Worm (Caenorhabditis elegans) whole organism, midembryonic: Measurements from ENCODE around the gene F59E12.17.
"Not testable (repeated sequence)": the region's sequence is repeated elsewhere in the genome, so short reads cannot be mapped to it uniquely, and the experiment has no call there.

Experiments
- T22C8.4 ChIP-seq: fragments of 200-800 bp; sonication (Bioruptor generic); IDR thresholded peaks from 2 replicates; pipeline ENCODE4 v1.3.6; 2022; ENCODE audit warnings: missing genetic modification characterization, missing compliant biosample characterization
- cog-1 ChIP-seq: sonication (generic microtip); optimal IDR thresholded peaks from 2 replicates; lab custom pipeline; 2016; ENCODE audit warnings: missing genetic modification characterization, missing compliant biosample characterization
- flt-1 ChIP-seq: fragments of 200-800 bp; sonication (Bioruptor generic); IDR thresholded peaks from 2 replicates; pipeline ENCODE4 v1.3.6; 2022; ENCODE audit warnings: missing genetic modification characterization, missing compliant biosample characterization
- klf-2 ChIP-seq: fragments of 200-800 bp; sonication (Bioruptor generic); conservative IDR thresholded peaks from 2 replicates; pipeline ENCODE4 v1.3.6; 2022; ENCODE audit warnings: missing genetic modification reagents, missing genetic modification characterization, missing compliant biosample characterization
- med-1 ChIP-seq: sonication (generic microtip); optimal IDR thresholded peaks from 2 replicates; lab custom pipeline; 2017; ENCODE audit warnings: missing genetic modification characterization, mild to moderate bottlenecking, missing compliant biosample characterization, antibody characterized with exemption, missing genetic modification reagents; ENCODE audit not compliant: insufficient read depth
- ref-1 ChIP-seq: fragments of 200-800 bp; sonication (Bioruptor generic); conservative IDR thresholded peaks from 2 replicates; pipeline ENCODE4 v1.3.6; 2022; ENCODE audit warnings: missing genetic modification reagents, missing genetic modification characterization, missing compliant biosample characterization
- tab-1 ChIP-seq: fragments of 200-800 bp; sonication (Bioruptor generic); IDR thresholded peaks from 2 replicates; pipeline ENCODE4 v1.3.6; 2022; ENCODE audit warnings: missing genetic modification characterization, missing compliant biosample characterization
- ztf-23 ChIP-seq: fragments of 200-800 bp; sonication (Bioruptor generic); IDR thresholded peaks from 2 replicates; pipeline ENCODE4 v1.3.6; 2022; ENCODE audit warnings: missing genetic modification reagents, missing genetic modification characterization, missing compliant biosample characterization
- ztf-29 ChIP-seq: fragments of 200-800 bp; sonication (Bioruptor generic); IDR thresholded peaks from 2 replicates; pipeline ENCODE4 v1.3.6; 2022; ENCODE audit warnings: missing genetic modification reagents, missing genetic modification characterization, missing compliant biosample characterization

Gene F59E12.17

ce11 chrII:5640362-5641079, 8.7 kb downstream of the F59E12.17 start:
- TF ChIP-seq tab-1 (GFP tag; lab: Robert Waterston, UW) (no peak), flt-1 (GFP tag; lab: Robert Waterston, UW) (no peak), T22C8.4 (GFP tag; lab: Robert Waterston, UW) (no peak), ztf-23 (GFP tag; lab: Robert Waterston, UW) (no peak), med-1 (GFP tag; lab: Kevin White, UChicago) (no peak), ref-1 (no peak), ztf-29 (GFP tag; lab: Robert Waterston, UW) (no peak), klf-2 (no peak), cog-1 (tag; lab: Kevin White, UChicago) (no peak)

DNA sequence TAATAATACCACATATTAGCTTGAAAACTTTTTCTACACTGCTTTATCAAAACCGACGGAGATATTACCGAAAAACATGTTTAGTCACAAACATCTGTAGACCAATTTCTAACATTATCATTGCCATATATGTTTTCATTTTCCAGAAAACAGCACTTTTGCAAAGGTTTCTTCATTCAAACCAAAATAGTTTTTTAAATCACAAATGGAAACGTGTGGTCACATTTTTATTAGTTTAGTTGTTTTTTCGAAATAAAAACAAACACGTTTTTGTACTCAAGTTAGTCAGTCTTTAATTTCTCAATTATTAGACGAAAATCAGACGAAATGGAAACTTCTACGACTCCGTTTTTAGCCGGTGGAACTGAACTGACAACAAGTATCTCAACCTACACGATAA, 11.2 kb downstream of the F59E12.17 start, which contains the start of gene F59E12.3:
F59E12.3 (plus strand) TSS at position 301 of the 400 bp plus-strand sequence.
- TF ChIP-seq ztf-29 (GFP tag; lab: Robert Waterston, UW) (no peak), T22C8.4 (GFP tag; lab: Robert Waterston, UW) (no peak), med-1 (GFP tag; lab: Kevin White, UChicago) (no peak), flt-1 (GFP tag; lab: Robert Waterston, UW) (no peak)

DNA sequence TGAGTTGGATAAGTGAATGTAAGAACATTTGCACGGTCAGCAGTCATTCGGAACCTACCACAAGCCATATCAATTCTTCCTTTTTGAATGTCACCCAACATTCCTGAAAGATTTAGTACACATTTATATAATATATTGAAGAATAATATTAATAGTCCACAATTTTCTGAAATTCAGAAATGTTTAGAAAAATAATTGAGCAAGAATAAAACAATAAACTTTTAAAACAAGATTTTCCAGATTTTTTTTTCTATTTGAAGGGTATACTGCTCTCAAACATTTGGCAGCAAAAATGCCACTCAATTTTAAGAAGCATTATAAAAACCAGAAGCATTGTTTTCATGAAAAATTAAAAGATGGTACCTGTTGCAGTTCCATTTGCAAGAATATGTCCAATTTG, 12.4 kb downstream of the F59E12.17 start, which contains the start of gene F59E12.8:
F59E12.8 (minus strand) TSS at position 101 of the 400 bp plus-strand sequence.
- no peak for TF ChIP-seq ref-1
- no peak for TF ChIP-seq tab-1 (GFP tag; lab: Robert Waterston, UW)

DNA sequence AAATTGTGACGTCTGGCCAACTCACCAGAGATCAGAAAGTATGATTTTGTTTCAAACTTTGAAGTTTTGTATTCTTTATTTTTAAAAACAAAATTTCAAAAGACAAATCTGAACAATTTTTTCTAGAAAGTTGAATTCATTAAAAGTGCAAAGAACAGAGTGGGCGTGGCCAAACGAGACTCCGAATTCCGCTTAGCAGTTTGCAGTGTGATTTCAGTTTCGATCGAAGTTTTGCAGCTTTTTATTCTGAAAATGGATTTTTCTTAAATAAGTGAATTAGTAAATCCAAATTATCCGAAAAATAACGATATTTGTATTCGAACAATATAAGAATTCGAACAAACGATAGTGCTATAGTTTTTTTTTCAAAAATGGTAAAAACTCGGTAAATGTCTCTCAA, 15.8 kb downstream of the F59E12.17 start:
- TF ChIP-seq klf-2 (no peak), cog-1 (tag; lab: Kevin White, UChicago) (no peak), tab-1 (GFP tag; lab: Robert Waterston, UW) (no peak), ref-1 (no peak), flt-1 (GFP tag; lab: Robert Waterston, UW) (no peak), T22C8.4 (GFP tag; lab: Robert Waterston, UW) (no peak), ztf-29 (GFP tag; lab: Robert Waterston, UW) (no peak), med-1 (GFP tag; lab: Kevin White, UChicago) (no peak)

DNA sequence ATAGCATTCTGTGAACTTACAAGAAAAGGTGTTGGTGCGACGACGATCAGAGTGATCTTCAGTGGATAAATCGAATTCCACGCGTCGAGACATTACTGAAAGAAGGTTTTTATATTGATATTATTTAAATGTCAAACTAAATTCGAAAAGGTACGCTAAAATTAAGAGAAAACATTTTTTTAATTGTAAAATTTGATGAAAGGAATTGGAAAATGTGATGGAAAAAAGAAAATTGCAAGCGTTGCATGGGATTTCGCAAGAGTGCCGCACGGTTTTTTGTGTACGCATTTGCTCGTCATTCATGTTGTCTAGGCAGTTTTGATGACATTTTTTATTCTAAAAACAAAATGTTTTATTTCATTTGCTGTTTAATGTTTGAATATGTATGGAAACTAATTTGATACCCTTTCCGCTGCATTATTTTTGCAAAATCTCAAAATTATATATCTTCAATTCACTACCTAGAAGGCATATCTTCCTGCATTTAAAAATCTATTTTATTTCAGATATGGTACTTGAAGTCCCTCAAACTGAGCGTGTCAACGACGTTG, 18.3 kb downstream of the F59E12.17 start, which contains the start of the genes F59E12.6 and npl-4.1:
F59E12.6 (minus strand) TSS at position 101 of the 551 bp plus-strand sequence.
npl-4.1 (plus strand) TSS at position 501 of the 551 bp plus-strand sequence.
- TF ChIP-seq tab-1, T22C8.4, ztf-23 (GFP tag; lab: Robert Waterston, UW): not testable (repeated sequence)

DNA sequence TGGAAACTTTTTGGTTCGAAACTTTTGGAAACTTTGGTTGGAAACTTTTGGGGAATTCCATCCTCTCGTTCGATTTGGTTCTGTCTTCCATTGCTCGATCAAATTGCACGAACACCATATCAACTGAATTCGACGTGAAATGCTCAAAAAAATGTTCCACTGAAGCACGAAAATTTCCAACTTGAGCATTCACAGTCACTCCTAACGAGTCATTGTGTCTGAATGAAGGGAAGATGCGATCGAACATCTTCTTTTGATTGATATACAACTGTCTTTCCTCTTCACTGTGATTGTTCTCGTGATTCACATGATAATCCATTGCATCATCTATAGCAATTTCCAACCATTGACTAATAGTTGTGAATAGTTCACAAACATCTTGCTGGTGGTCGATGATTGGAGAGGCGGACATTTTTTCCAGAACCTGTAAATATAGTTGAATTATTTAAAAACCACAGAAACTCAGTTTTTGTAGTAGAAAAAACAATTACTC, 20.9 kb downstream of the F59E12.17 start, which contains the start of gene F59E12.15:
F59E12.15 (minus strand) TSS at position 51 of the 493 bp plus-strand sequence.
- TF ChIP-seq ref-1 (no peak), T22C8.4 (GFP tag; lab: Robert Waterston, UW) (no peak), klf-2 (no peak), flt-1 (GFP tag; lab: Robert Waterston, UW) (no peak), ztf-29 (GFP tag; lab: Robert Waterston, UW) (no peak), ztf-23 (GFP tag; lab: Robert Waterston, UW) (no peak), med-1 (GFP tag; lab: Kevin White, UChicago) (no peak), tab-1 (GFP tag; lab: Robert Waterston, UW) (no peak), cog-1 (tag; lab: Kevin White, UChicago) (no peak)

- TF ChIP-seq flt-1 (GFP tag; lab: Robert Waterston, UW); cog-1 (tag; lab: Kevin White, UChicago); ztf-23 (GFP tag; lab: Robert Waterston, UW): not testable (repeated sequence)
Measured at ce11 chrII:5622383-5622939, 26.8 kb downstream of the F59E12.17 start, which contains the start of the genes eif-3.L and npl-4.2. eif-3.L (minus strand) TSS chrII:5622483. npl-4.2 (plus strand) TSS chrII:5622889.

DNA sequence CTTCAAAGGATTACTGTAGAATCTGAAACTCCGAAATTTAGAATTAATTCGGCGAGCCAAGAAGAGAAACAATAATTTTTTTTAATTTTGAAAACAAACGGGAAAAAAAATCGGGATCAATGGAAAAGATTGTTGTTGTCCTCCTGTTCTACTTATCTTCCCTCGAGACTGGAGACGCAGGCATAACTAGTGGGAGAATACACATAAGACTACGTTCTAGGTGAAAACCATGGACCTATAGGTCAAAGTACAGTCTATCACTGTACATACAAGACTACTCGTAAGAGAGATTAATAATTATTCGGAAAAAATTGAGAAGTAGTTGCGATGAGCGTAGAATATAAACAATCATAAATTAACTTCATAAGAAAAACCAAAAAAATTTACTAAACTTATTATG, 30.0 kb downstream of the F59E12.17 start, which contains the start of gene dhs-6:
dhs-6 (minus strand) TSS at position 22 of the 400 bp plus-strand sequence.
- TF ChIP-seq cog-1 (tag; lab: Kevin White, UChicago): no peak
- no peak for TF ChIP-seq med-1 (GFP tag; lab: Kevin White, UChicago)
- no peak for TF ChIP-seq klf-2
- no peak for TF ChIP-seq flt-1 (GFP tag; lab: Robert Waterston, UW)
- TF ChIP-seq T22C8.4 (GFP tag; lab: Robert Waterston, UW): no peak
- TF ChIP-seq ztf-29 (GFP tag; lab: Robert Waterston, UW): no peak
- no peak for TF ChIP-seq ztf-23 (GFP tag; lab: Robert Waterston, UW)
- TF ChIP-seq ref-1: no peak

DNA sequence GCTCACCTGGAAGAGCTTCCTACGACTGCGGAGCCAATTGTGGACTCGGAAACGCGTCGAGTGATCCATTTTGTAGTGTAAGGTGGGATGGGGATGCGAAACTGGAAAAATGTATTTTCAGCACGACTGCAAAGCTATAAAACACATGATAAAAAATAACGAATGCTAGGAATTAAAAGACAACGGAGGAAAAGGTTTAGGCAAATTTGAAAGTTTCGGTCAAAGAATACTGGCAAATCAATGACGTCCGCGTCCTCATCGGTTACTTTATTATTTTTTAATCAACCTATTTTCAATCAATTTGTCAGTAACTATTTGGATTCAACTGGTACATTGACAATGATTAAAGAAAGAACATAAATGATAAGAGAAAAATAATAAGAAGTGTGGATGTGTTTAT, 41.5 kb downstream of the F59E12.17 start, which contains the start of gene C17G10.7:
C17G10.7 (minus strand) TSS at position 101 of the 400 bp plus-strand sequence.
- no peak for TF ChIP-seq klf-2
- no peak for TF ChIP-seq cog-1 (tag; lab: Kevin White, UChicago)
- TF ChIP-seq ref-1: no peak
- no peak for TF ChIP-seq tab-1 (GFP tag; lab: Robert Waterston, UW)
- TF ChIP-seq med-1 (GFP tag; lab: Kevin White, UChicago): no peak
- TF ChIP-seq T22C8.4 (GFP tag; lab: Robert Waterston, UW): no peak
- TF ChIP-seq flt-1 (GFP tag; lab: Robert Waterston, UW): no peak
- no peak for TF ChIP-seq ztf-23 (GFP tag; lab: Robert Waterston, UW)
- no peak for TF ChIP-seq ztf-29 (GFP tag; lab: Robert Waterston, UW)
